Worm (Caenorhabditis elegans) whole organism, midembryonic: ENCODE measurements around the gene T21E8.7.

ENCODE experiments used
- cog-1 ChIP-seq: sonication (generic microtip); optimal IDR thresholded peaks from 2 replicates; lab custom pipeline; 2016; ENCODE audit warnings: missing genetic modification characterization, missing compliant biosample characterization
- flt-1 ChIP-seq: fragments of 200-800 bp; sonication (Bioruptor generic); IDR thresholded peaks from 2 replicates; pipeline ENCODE4 v1.3.6; 2022; ENCODE audit warnings: missing genetic modification characterization, missing compliant biosample characterization
- klf-2 ChIP-seq: fragments of 200-800 bp; sonication (Bioruptor generic); conservative IDR thresholded peaks from 2 replicates; pipeline ENCODE4 v1.3.6; 2022; ENCODE audit warnings: missing genetic modification reagents, missing genetic modification characterization, missing compliant biosample characterization
- ref-1 ChIP-seq: fragments of 200-800 bp; sonication (Bioruptor generic); conservative IDR thresholded peaks from 2 replicates; pipeline ENCODE4 v1.3.6; 2022; ENCODE audit warnings: missing genetic modification reagents, missing genetic modification characterization, missing compliant biosample characterization
- ztf-23 ChIP-seq: fragments of 200-800 bp; sonication (Bioruptor generic); IDR thresholded peaks from 2 replicates; pipeline ENCODE4 v1.3.6; 2022; ENCODE audit warnings: missing genetic modification reagents, missing genetic modification characterization, missing compliant biosample characterization

DNA sequence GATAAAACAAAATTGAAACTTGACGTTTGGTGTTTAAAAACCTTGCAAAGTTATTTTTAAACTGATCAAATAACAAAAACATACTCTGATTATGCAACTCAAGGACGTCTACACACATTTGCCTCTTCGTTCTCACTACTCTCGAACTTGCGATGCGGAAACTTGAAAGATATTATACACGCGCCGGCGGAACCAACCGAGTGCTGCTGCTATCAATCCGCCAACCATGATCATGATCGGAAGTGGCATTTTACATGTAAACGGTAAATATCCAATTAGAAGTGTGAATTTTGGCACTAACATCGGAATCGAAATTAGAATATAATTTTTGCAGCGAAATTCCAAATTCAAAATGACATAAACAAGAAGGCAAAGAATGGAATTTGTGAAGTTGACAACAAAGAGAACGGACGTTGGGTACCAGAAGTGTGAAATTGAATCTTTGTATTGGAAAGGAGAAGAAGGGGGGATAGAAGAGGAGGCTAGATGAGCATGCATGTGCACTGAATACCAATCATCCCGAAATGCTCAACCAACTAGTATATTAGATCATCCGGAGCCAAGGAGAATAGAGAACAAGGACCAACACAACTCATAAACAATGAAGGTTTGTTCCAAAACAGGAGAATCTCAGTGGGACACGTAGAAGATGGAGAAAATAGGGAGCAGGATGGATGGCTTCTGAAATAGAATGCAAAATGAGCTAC lies 50.2 kb downstream of the T21E8.7 start:
- TF ChIP-seq ref-1 (GFP tag; lab: Robert Waterston, UW) (no peak), flt-1 (GFP tag; lab: Robert Waterston, UW) (no peak), ztf-23 (GFP tag; lab: Robert Waterston, UW) (no peak), cog-1 (no peak), klf-2 (GFP tag; lab: Robert Waterston, UW) (no peak)
